Fruit fly (Drosophila melanogaster): Measurements from ENCODE around the gene CG17803.

DNA sequence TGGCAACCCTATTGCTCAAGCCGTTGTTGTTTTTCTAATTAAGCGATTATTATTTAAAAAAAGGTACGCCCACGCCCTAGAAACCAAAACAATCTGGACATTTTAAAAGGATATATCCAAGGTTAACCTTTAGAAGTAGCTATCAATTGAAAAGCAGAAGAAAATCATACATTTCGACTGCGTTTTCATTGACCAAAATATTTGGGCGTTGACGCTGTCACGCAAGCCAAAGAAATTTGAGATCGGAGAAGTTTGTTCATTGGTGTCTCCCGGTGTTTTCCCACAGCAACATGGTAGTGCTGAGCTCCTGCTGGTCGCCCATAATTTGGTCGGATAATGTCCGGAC lies 6.3 kb downstream of the CG17803 start, which contains the start of gene pasi1:
- no peak for TF ChIP-seq pan (optimal IDR thresholded peaks at IDR 0.05)
- no peak for TF ChIP-seq psq (optimal IDR thresholded peaks at IDR 0.05)

Measured in whole organism.